Fruit fly (Drosophila melanogaster): ENCODE results near the gene Mur18B.

Gene Mur18B

dm6 chrX:19215215-19215614, 2.2 kb downstream of the Mur18B start, which contains the start of gene Muc18B:
Gene Muc18B (plus strand): TSS chrX:19215515.
- TF ChIP-seq dmrt93B (GFP tag; optimal IDR thresholded peaks at IDR 0.05) (no peak), h (GFP tag; optimal IDR thresholded peaks at IDR 0.05) (no peak), rgr (GFP tag; optimal IDR thresholded peaks at IDR 0.05) (no peak), foxo (GFP tag; optimal IDR thresholded peaks at IDR 0.05) (no peak), Abd-B (GFP tag; optimal IDR thresholded peaks at IDR 0.05) (no peak), GATAd (GFP tag; optimal IDR thresholded peaks at IDR 0.05) (no peak)

DNA sequence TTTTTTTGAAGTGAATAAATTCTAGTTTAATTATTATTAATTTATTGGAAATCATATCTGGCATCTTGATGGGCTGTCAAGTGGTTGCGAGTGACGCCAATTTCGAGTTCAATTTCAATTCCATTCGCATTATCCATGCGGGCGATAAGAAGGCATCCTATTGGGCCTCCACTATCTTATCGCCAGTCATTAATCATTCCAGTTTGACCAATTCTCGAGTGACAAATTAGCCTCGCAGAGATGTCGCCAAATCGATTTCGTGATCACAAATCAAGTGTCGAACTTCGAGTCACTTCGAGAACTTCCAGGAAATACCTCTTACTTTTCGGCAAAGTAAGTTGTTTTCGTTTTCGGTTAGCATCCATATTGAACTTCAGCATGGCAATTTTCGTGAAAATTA, 3.6 kb downstream of the Mur18B start:
- TF ChIP-seq rgr (GFP tag; optimal IDR thresholded peaks at IDR 0.05) (no peak), dl (GFP tag; optimal IDR thresholded peaks at IDR 0.05; ENCODE audit: insufficient read depth in 1 of 2, partially characterized antibody in 2 of 2) (no peak), Vsx2 (GFP tag; optimal IDR thresholded peaks at IDR 0.05; ENCODE audit: partially characterized antibody) (peak; percentile 64)

DNA sequence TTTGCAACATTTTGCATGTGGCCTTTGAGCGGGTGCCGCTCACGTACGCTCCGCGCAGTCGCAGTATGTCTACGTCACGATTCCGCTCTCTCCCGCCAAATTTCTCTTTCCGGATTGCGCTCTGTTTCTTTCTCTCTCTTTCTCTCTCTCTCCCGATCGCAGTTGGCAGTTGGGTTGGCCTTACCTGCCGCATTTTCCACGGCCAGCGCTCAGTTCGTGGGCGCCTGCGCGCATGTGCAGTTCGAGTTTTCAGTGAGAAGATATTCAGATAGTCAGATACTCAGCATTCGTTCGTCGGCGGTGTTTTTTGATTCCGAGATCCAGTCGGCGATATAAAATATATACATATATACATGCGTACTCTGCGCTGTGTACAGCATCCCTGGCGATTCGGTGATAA, 7.4 kb downstream of the Mur18B start, which contains the start of gene CG7884:
TSS of gene CG7884 (plus strand) at position 208 of the 400 bp plus-strand sequence.
- TF ChIP-seq dl (GFP tag; optimal IDR thresholded peaks at IDR 0.05; ENCODE audit: insufficient read depth in 1 of 2, partially characterized antibody in 2 of 2) (peak; percentile 68), sv (GFP tag; optimal IDR thresholded peaks at IDR 0.05) (no peak), Vsx2 (GFP tag; optimal IDR thresholded peaks at IDR 0.05; ENCODE audit: partially characterized antibody) (peak; percentile 46), Dif (GFP tag; optimal IDR thresholded peaks at IDR 0.05; ENCODE audit: partially characterized antibody) (peak; percentile 90)

- TF ChIP-seq foxo (GFP tag; optimal IDR thresholded peaks at IDR 0.05), result no peak
- TF ChIP-seq Vsx2 (GFP tag; optimal IDR thresholded peaks at IDR 0.05; ENCODE audit: partially characterized antibody), result no peak
- no peak for TF ChIP-seq Hnf4 (GFP tag; optimal IDR thresholded peaks at IDR 0.05)
- TF ChIP-seq brk (GFP tag; optimal IDR thresholded peaks at IDR 0.05), result no peak
- TF ChIP-seq h (GFP tag; optimal IDR thresholded peaks at IDR 0.05), result no peak
- TF ChIP-seq Myc (optimal IDR thresholded peaks at IDR 0.05), result no peak
- no peak for TF ChIP-seq pan (optimal IDR thresholded peaks at IDR 0.05)
- TF ChIP-seq tai (GFP tag; optimal IDR thresholded peaks at IDR 0.05), result no peak
- no peak for TF ChIP-seq Hr78 (GFP tag; optimal IDR thresholded peaks at IDR 0.05)
- TF ChIP-seq ey (GFP tag; optimal IDR thresholded peaks at IDR 0.05), result no peak
- TF ChIP-seq psq (GFP tag; optimal IDR thresholded peaks at IDR 0.05), result no peak
- no peak for TF ChIP-seq CrebA (GFP tag; optimal IDR thresholded peaks at IDR 0.05; ENCODE audit: borderline replicate concordance)
Observed at dm6 chrX:19220963-19221572, 8.0 kb downstream of the Mur18B start.

- TF ChIP-seq psq (GFP tag; optimal IDR thresholded peaks at IDR 0.05) (peak; percentile 47), fru (GFP tag; optimal IDR thresholded peaks at IDR 0.05) (no peak), Hnf4 (GFP tag; optimal IDR thresholded peaks at IDR 0.05) (no peak), Mio (GFP tag; optimal IDR thresholded peaks at IDR 0.05) (no peak), foxo (GFP tag; optimal IDR thresholded peaks at IDR 0.05) (peak in 1 of 2 experiments; percentile 32), CG9705 (GFP tag; optimal IDR thresholded peaks at IDR 0.05) (no peak), Rel (GFP tag; optimal IDR thresholded peaks at IDR 0.05) (no peak), Rel (tag; optimal IDR thresholded peaks at IDR 0.05) (no peak), Sp1 (GFP tag; optimal IDR thresholded peaks at IDR 0.05) (peak; percentile 37)
Observed at dm6 chrX:19224580-19225303, 11.7 kb downstream of the Mur18B start.

DNA sequence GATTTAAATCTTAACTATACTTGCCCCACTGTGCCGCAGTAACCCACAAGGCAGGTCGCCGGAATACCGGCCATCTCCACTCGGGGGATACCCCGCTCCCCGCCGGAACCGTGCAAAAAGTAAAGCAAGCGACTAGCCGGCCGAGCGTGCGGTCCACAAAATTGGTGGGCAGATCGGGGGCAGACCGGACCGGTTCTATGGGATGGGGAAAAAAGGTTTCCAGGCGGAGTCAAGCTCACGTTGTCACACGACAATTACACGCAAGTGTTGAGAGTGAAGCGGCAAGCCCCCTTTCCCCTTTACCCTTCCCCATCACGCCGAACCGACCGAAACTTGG, 12.2 kb downstream of the Mur18B start:
- TF ChIP-seq ey (GFP tag; optimal IDR thresholded peaks at IDR 0.05) (no peak), fru (GFP tag; optimal IDR thresholded peaks at IDR 0.05) (peak; percentile 24), jim (GFP tag; optimal IDR thresholded peaks at IDR 0.05) (no peak), CG32264 (GFP tag; optimal IDR thresholded peaks at IDR 0.05) (no peak)

Measured in whole organism, wandering third instar larva.